In the genomic region with DNA sequence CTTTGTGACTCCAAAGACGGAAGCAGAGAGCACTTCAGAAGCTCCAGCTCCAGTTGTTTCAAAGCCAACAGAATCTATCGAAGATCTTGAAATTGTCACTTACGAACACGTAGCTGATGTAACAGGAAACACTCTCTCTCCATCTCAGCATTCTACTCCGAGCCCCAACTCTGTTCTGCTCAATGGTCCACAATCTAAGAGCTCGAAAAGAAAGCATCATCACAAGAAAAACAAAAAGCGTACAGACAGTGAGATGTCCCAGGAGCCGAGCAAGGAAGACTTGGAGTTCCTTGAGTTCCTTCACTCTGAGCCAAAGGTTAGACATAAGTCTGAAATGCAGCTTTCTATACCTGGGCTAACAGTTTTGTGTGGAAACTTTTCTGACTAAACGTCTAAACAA, we compare ENCODE assay signal across 2 worm cellular contexts.
A peak's percentile ranks its signal among the peaks of the same experiment; 100 is the strongest.
TF ChIP-seq lines count a peak whose summit lies in the region.

No protein-coding gene starts in this region.

TF ChIP-seq in whole organism, L1 larva, 84 proteins besides CTCF, POLR2A, EP300 and RAD21:
- TF ChIP-seq efl-1 (optimal IDR thresholded peaks at IDR 0.05; lab: Kevin White, UChicago) (no peak), efl-1 (GFP tag; optimal IDR thresholded peaks at IDR 0.05 in 1 of 2; lab: Kevin White, UChicago) (peak in 1 of 2 experiments; percentile 73), jun-1 (tag; optimal IDR thresholded peaks at IDR 0.05; lab: Kevin White, UChicago) (no peak), nhr-85 (tag; lab: Kevin White, UChicago) (peak; percentile 51)

TF ChIP-seq in whole organism, L4 larva, 104 proteins besides CTCF, POLR2A, EP300 and RAD21:
- TF ChIP-seq pha-4 (GFP tag; IDR thresholded peaks at IDR 0.05; lab: Robert Waterston, UW) (no peak), pha-4 (tag; optimal IDR thresholded peaks at IDR 0.05; lab: Kevin White, UChicago) (no peak), lin-1 (GFP tag; IDR thresholded peaks at IDR 0.05; lab: Robert Waterston, UW) (no peak), nhr-111 (GFP tag; optimal IDR thresholded peaks at IDR 0.05; lab: Kevin White, UChicago) (no peak), aha-1 (tag; lab: Kevin White, UChicago) (peak; percentile 65)
